Worm (Caenorhabditis elegans): ENCODE measurements around the gene ucp-4.
"Not testable (repeated sequence)": the region's sequence is repeated elsewhere in the genome, so short reads cannot be mapped to it uniquely, and the experiment has no call there.

ucp-4 gene

DNA sequence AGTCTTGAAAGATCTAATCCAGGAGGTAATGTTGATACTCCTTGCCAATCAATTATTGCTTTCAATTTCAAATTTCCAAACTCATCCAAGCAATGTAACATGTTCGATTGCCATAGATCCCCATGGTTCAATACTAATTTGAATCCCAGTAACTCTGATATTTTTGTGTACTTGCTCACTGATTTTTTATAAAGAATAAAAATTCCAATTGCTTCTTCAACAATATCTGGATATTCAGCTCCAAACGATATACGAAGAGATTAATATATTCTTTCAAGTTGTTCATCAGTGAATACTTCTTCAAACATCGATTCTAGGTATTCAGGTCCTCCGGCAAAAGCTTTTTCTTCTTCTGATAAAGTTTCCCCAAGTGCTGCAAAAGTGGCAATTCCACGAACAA lies 45.7 kb downstream of the ucp-4 start, which contains the start of gene E02C12.11:
Gene E02C12.11 (minus strand): TSS at position 101 of the 400 bp plus-strand sequence.
- not testable (repeated sequence) for TF ChIP-seq ets-7, aly-1, hnd-1 (tag; optimal IDR thresholded peaks at IDR 0.05)

DNA sequence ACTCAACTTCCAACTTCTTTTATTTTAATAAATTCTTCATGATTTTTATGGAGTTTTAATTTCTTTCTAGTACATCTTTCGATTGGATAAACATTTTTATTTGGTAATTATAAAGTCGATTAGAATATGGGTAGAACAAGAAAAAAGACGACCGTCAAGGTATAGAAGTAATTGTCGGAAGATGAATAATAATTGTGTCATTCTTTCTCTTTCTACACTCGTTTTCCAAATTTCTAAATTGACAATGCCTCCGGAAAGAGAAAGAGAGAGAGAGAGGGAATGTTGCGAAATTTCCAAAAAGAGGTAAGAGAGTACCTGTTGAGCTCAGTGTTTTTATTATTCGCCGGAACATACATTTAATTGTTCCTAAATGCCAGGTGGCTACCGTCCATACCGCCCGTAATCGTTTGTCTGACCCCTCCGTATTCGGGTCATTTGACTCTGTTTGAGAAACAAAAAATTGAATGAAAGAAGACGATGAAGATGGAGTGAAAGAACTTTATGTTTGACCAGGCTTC lies 47.8 kb downstream of the ucp-4 start, which contains the start of gene E02C12.12:
Gene E02C12.12 (minus strand): TSS at position 468 of the 518 bp plus-strand sequence.
- TF ChIP-seq F13C5.2 (tag; optimal IDR thresholded peaks at IDR 0.05) (no peak), ets-7 (tag; optimal IDR thresholded peaks at IDR 0.05) (no peak), ceh-36 (tag; optimal IDR thresholded peaks at IDR 0.05) (no peak), aly-1 (tag; optimal IDR thresholded peaks at IDR 0.05) (no peak), hnd-1 (tag; optimal IDR thresholded peaks at IDR 0.05) (no peak), tbx-11 (GFP tag; IDR thresholded peaks at IDR 0.05) (no peak), ceh-13 (GFP tag; optimal IDR thresholded peaks at IDR 0.05) (no peak), pes-1 (GFP tag; IDR thresholded peaks at IDR 0.05) (no peak), hmbx-1 (tag; optimal IDR thresholded peaks at IDR 0.05) (no peak), sea-1 (GFP tag; conservative IDR thresholded peaks at IDR 0.05) (no peak), B0310.2 (tag; optimal IDR thresholded peaks at IDR 0.05) (no peak), tbx-37 (GFP tag; conservative IDR thresholded peaks at IDR 0.05) (no peak), flt-1 (GFP tag; IDR thresholded peaks at IDR 0.05) (no peak), tra-4 (tag; optimal IDR thresholded peaks at IDR 0.05) (no peak), hmg-4 (GFP tag; optimal IDR thresholded peaks at IDR 0.05) (no peak)

DNA sequence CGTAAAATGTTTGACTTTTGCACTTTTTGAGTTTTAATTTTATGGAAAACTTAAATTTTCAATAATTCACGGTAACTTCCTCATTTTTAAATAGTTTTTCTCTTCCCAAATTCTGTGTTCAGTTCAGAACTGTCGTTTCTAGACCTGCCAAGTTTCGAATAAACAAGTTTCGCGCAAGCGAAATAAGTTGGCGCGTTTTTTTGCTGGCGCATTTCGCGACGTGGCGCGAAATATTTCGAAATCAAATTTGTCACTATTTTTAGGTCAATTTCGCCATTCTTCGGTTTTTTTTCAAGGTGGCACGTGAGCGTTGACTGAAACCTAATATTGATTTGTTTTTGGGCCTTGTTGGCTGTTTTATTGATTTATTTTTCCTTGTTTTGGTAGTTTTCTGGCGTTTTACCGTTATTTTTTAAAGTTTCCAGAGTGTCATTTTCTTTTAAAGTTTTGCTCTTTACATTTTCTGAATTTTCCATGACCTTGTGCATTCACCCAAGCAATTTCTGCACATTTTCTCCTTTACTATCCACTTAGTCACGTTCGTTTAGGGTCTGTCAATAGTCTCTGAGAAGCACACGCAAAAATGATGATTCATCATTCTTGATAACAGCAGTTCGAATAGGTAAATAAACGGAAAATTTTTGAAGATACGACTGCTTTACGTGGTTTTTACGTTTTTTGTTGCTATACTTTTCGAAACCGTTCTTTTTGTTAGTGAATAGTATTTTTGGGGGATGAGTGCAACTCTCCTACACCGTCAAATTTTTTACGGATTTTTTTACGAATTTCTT lies 48.6 kb downstream of the ucp-4 start:
- TF ChIP-seq B0310.2 (tag; optimal IDR thresholded peaks at IDR 0.05) (no peak), ets-7 (tag; optimal IDR thresholded peaks at IDR 0.05) (no peak), sea-1 (GFP tag; conservative IDR thresholded peaks at IDR 0.05) (no peak), tra-4 (tag; optimal IDR thresholded peaks at IDR 0.05) (no peak), aly-1 (tag; optimal IDR thresholded peaks at IDR 0.05) (no peak), ceh-13 (GFP tag; optimal IDR thresholded peaks at IDR 0.05) (no peak), scrt-1 (GFP tag; IDR thresholded peaks at IDR 0.05) (no peak), tbx-37 (GFP tag; conservative IDR thresholded peaks at IDR 0.05) (no peak), ceh-36 (tag; optimal IDR thresholded peaks at IDR 0.05) (no peak), hnd-1 (tag; optimal IDR thresholded peaks at IDR 0.05) (no peak), pes-1 (GFP tag; IDR thresholded peaks at IDR 0.05) (no peak), flt-1 (GFP tag; IDR thresholded peaks at IDR 0.05) (no peak), F13C5.2 (tag; optimal IDR thresholded peaks at IDR 0.05) (no peak), hmg-4 (GFP tag; optimal IDR thresholded peaks at IDR 0.05) (no peak), ama-1 (optimal IDR thresholded peaks at IDR 0.05) (no peak)

DNA sequence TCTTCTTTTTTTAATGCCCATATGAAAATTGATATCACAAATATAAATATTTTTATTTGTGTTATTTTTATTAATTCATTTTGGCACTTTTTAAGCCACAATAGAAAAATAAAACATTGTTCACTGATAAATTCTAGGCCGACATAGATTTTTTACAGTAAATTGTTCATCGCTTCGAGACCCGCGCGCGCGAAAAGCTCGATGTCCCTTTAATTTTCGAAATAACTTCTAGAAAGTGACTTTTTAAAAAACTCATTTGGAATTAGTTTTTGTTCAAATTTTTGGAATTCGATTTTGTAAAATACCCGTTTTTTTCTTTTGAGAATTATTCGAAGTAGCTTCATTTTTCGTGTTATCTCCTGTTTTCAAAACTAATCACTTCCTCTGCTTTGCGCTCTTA lies 50.3 kb downstream of the ucp-4 start:
- TF ChIP-seq tbx-11 (GFP tag; IDR thresholded peaks at IDR 0.05) (no peak), flt-1 (GFP tag; IDR thresholded peaks at IDR 0.05) (no peak), ceh-13 (GFP tag; optimal IDR thresholded peaks at IDR 0.05) (no peak), ceh-36 (tag; optimal IDR thresholded peaks at IDR 0.05) (no peak), ama-1 (optimal IDR thresholded peaks at IDR 0.05) (no peak), tra-4 (tag; optimal IDR thresholded peaks at IDR 0.05) (no peak), hnd-1 (tag; optimal IDR thresholded peaks at IDR 0.05) (no peak), scrt-1 (GFP tag; IDR thresholded peaks at IDR 0.05) (no peak), hmg-4 (GFP tag; optimal IDR thresholded peaks at IDR 0.05) (no peak), ets-7 (tag; optimal IDR thresholded peaks at IDR 0.05) (no peak), F13C5.2 (tag; optimal IDR thresholded peaks at IDR 0.05) (no peak), sea-1 (GFP tag; conservative IDR thresholded peaks at IDR 0.05) (no peak), B0310.2 (tag; optimal IDR thresholded peaks at IDR 0.05) (no peak), tbx-37 (GFP tag; conservative IDR thresholded peaks at IDR 0.05) (no peak), aly-1 (tag; optimal IDR thresholded peaks at IDR 0.05) (no peak), hmbx-1 (tag; optimal IDR thresholded peaks at IDR 0.05) (no peak), pes-1 (GFP tag; IDR thresholded peaks at IDR 0.05) (no peak)

DNA sequence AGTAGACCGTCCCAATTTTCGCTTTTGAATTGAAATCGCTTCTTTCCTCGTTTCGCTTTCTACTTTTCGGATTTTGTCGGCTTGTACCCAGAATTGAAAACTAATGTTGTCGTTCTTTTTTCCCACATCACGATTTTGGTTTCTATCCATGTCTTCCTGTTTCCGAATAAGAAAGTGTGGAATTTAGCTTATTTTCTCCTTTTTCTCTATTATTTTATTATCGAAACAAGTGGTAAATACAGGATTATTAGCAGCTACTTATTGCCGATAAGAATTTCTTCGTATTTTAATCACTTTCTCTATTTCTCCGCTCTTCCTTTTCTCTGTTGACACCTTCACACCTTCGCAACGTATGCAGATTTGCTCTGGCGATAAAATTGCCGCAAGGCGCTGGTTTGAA lies 50.9 kb downstream of the ucp-4 start:
- no peak for TF ChIP-seq sea-1 (GFP tag; conservative IDR thresholded peaks at IDR 0.05)
- no peak for TF ChIP-seq tra-4 (tag; optimal IDR thresholded peaks at IDR 0.05)
- TF ChIP-seq pes-1 (GFP tag; IDR thresholded peaks at IDR 0.05): no peak
- TF ChIP-seq aly-1 (tag; optimal IDR thresholded peaks at IDR 0.05): no peak
- TF ChIP-seq ceh-13 (GFP tag; optimal IDR thresholded peaks at IDR 0.05): no peak
- no peak for TF ChIP-seq F13C5.2 (tag; optimal IDR thresholded peaks at IDR 0.05)
- no peak for TF ChIP-seq hmg-4 (GFP tag; optimal IDR thresholded peaks at IDR 0.05)
- TF ChIP-seq flt-1 (GFP tag; IDR thresholded peaks at IDR 0.05): no peak
- no peak for TF ChIP-seq hmbx-1 (tag; optimal IDR thresholded peaks at IDR 0.05)
- no peak for TF ChIP-seq scrt-1 (GFP tag; IDR thresholded peaks at IDR 0.05)
- TF ChIP-seq tbx-11 (GFP tag; IDR thresholded peaks at IDR 0.05): no peak
- no peak for TF ChIP-seq B0310.2 (tag; optimal IDR thresholded peaks at IDR 0.05)
- no peak for TF ChIP-seq ets-7 (tag; optimal IDR thresholded peaks at IDR 0.05)
- TF ChIP-seq hnd-1 (tag; optimal IDR thresholded peaks at IDR 0.05): no peak
- TF ChIP-seq tbx-37 (GFP tag; conservative IDR thresholded peaks at IDR 0.05): no peak
- no peak for TF ChIP-seq ama-1 (optimal IDR thresholded peaks at IDR 0.05)
- no peak for TF ChIP-seq ceh-36 (tag; optimal IDR thresholded peaks at IDR 0.05)

DNA sequence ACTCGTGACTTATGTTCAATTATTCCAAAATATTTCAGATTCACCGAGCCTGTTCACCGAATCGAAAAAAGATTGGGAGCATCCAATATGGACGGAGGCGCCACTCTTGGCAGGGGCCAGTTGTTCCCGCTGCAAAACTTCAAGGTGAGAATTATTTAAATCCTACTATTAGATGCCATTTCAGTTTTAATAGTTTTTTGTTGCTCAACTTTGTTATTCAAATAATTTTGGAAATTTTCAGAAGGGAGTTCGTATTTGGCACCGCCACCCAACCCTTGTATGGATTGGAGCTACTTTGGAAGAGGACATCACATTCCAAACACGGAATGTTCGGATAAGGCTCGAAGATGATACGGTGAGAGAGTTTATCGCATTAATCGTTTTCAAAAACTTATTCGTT lies 52.0 kb downstream of the ucp-4 start, which contains the start of gene hum-2:
Gene hum-2 (plus strand): TSS at position 33 of the 400 bp plus-strand sequence.
- TF ChIP-seq ceh-13 (GFP tag; optimal IDR thresholded peaks at IDR 0.05) (no peak), hmg-4 (GFP tag; optimal IDR thresholded peaks at IDR 0.05) (no peak), tra-4 (tag; optimal IDR thresholded peaks at IDR 0.05) (no peak), ceh-36 (tag; optimal IDR thresholded peaks at IDR 0.05) (no peak), hmbx-1 (tag; optimal IDR thresholded peaks at IDR 0.05) (no peak), B0310.2 (tag; optimal IDR thresholded peaks at IDR 0.05) (no peak), hnd-1 (tag; optimal IDR thresholded peaks at IDR 0.05) (no peak), ets-7 (tag; optimal IDR thresholded peaks at IDR 0.05) (no peak), ama-1 (optimal IDR thresholded peaks at IDR 0.05) (no peak), scrt-1 (GFP tag; IDR thresholded peaks at IDR 0.05) (no peak), tbx-11 (GFP tag; IDR thresholded peaks at IDR 0.05) (no peak), pes-1 (GFP tag; IDR thresholded peaks at IDR 0.05) (no peak), tbx-37 (GFP tag; conservative IDR thresholded peaks at IDR 0.05) (no peak), aly-1 (tag; optimal IDR thresholded peaks at IDR 0.05) (no peak), sea-1 (GFP tag; conservative IDR thresholded peaks at IDR 0.05) (no peak)
